Comparison of ENCODE assay signal across 4 fruit fly cellular contexts in the genomic region with DNA sequence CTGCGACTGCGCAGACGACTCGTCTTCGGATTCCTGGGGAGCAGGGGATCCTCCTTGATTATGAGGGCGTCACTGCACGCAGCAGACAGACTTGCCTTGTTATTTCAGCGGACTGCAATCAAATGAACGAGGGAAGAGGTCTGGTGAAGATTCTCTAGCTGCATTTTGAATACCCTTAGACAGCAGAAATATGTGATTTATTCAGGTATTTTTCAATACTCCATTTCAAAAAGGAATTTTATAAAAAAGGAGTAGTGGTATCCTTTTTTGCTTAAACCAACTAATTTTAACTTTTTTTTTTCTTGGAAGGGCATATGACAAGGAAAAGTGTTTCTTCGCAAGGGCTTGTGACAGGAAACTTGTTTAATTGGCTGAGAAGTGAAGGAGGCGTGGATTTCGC.
TF ChIP-seq lines count a peak whose summit lies in the region.

No protein-coding gene starts in this region.

- TF ChIP-seq CTCF in whole organism, embryonic (GFP tag; optimal IDR thresholded peaks at IDR 0.05; lab: Kevin White, UChicago): no peak

TF ChIP-seq in whole organism, embryonic, 481 proteins besides CTCF, POLR2A, EP300 and RAD21:
- TF ChIP-seq Lhr (GFP tag; optimal IDR thresholded peaks at IDR 0.05; lab: Kevin White, UChicago) (no peak), lbe (GFP tag; optimal IDR thresholded peaks at IDR 0.05; lab: Kevin White, UChicago) (peak; percentile 17), ken (GFP tag; IDR thresholded peaks at IDR 0.05; lab: Robert Waterston, UW) (0 out of 3 replicates have a peak, but pooled peaks have one; percentile 20), zfh2 (GFP tag; optimal IDR thresholded peaks at IDR 0.05; lab: Kevin White, UChicago) (no peak)
TF ChIP-seq in whole organism, embryonic: peak in this region for 2.

TF ChIP-seq in whole organism, prepupa, 60 proteins besides CTCF, POLR2A, EP300 and RAD21 (continues in another document):
- no peak for TF ChIP-seq fd85E (GFP tag; optimal IDR thresholded peaks at IDR 0.05; lab: Kevin White, UChicago)
- peak; percentile 70 for TF ChIP-seq fd59A (GFP tag; optimal IDR thresholded peaks at IDR 0.05; lab: Kevin White, UChicago)
- TF ChIP-seq CG31627 (GFP tag; optimal IDR thresholded peaks at IDR 0.05; lab: Kevin White, UChicago): peak; percentile 76
- TF ChIP-seq achi (GFP tag; optimal IDR thresholded peaks at IDR 0.05; lab: Kevin White, UChicago): peak; percentile 61
- peak; percentile 75 for TF ChIP-seq CG3919 (GFP tag; optimal IDR thresholded peaks at IDR 0.05; lab: Kevin White, UChicago)
- TF ChIP-seq Lpt (GFP tag; optimal IDR thresholded peaks at IDR 0.05; lab: Kevin White, UChicago): peak; percentile 35
- TF ChIP-seq Met (GFP tag; optimal IDR thresholded peaks at IDR 0.05; lab: Kevin White, UChicago): peak; percentile 78
- TF ChIP-seq Ets96B (tag; optimal IDR thresholded peaks at IDR 0.05; lab: Kevin White, UChicago): peak; percentile 82
- peak; percentile 74 for TF ChIP-seq OdsH (GFP tag; optimal IDR thresholded peaks at IDR 0.05; lab: Kevin White, UChicago)
- peak; percentile 52 to 69 for TF ChIP-seq ss (GFP tag; optimal IDR thresholded peaks at IDR 0.05; lab: Kevin White, UChicago)
- TF ChIP-seq CG9139 (GFP tag; optimal IDR thresholded peaks at IDR 0.05; lab: Kevin White, UChicago): no peak
- TF ChIP-seq CG8632 (GFP tag; optimal IDR thresholded peaks at IDR 0.05; lab: Kevin White, UChicago): peak; percentile 75
- TF ChIP-seq Smox (GFP tag; optimal IDR thresholded peaks at IDR 0.05; lab: Kevin White, UChicago): peak; percentile 68
- peak; percentile 57 for TF ChIP-seq CG7368 (GFP tag; optimal IDR thresholded peaks at IDR 0.05; lab: Kevin White, UChicago)
- peak; percentile 72 for TF ChIP-seq Eip75B (GFP tag; optimal IDR thresholded peaks at IDR 0.05; lab: Kevin White, UChicago)
- TF ChIP-seq CG11762 (GFP tag; optimal IDR thresholded peaks at IDR 0.05; lab: Kevin White, UChicago; ENCODE audit: insufficient read depth): peak; percentile 9
- TF ChIP-seq pdm3 (GFP tag; optimal IDR thresholded peaks at IDR 0.05; lab: Kevin White, UChicago): peak; percentile 69
- TF ChIP-seq CG8119 (GFP tag; IDR thresholded peaks at IDR 0.05; lab: Robert Waterston, UW): no peak
- TF ChIP-seq CG11902 (GFP tag; optimal IDR thresholded peaks at IDR 0.05; lab: Kevin White, UChicago): peak; percentile 74
- TF ChIP-seq eg (GFP tag; IDR thresholded peaks at IDR 0.05; lab: Robert Waterston, UW): no peak
- peak; percentile 83 for TF ChIP-seq CG6792 (GFP tag; optimal IDR thresholded peaks at IDR 0.05; lab: Kevin White, UChicago)
- TF ChIP-seq dac (GFP tag; optimal IDR thresholded peaks at IDR 0.05; lab: Kevin White, UChicago): no peak
- TF ChIP-seq CG4318 (GFP tag; optimal IDR thresholded peaks at IDR 0.05; lab: Kevin White, UChicago): no peak
- TF ChIP-seq Blimp-1 (GFP tag; optimal IDR thresholded peaks at IDR 0.05; lab: Kevin White, UChicago): peak; percentile 6
- peak; percentile 3 for TF ChIP-seq CG16779 (tag; optimal IDR thresholded peaks at IDR 0.05; lab: Kevin White, UChicago)
- TF ChIP-seq topi (GFP tag; optimal IDR thresholded peaks at IDR 0.05; lab: Kevin White, UChicago): peak; percentile 85
- peak; percentile 80 for TF ChIP-seq esn (GFP tag; optimal IDR thresholded peaks at IDR 0.05; lab: Kevin White, UChicago)

TF ChIP-seq in whole organism, pupa, 21 proteins besides CTCF, POLR2A, EP300 and RAD21:
- TF ChIP-seq CG9948 (tag; optimal IDR thresholded peaks at IDR 0.05; lab: Kevin White, UChicago): peak; percentile 74
- peak; percentile 40 for TF ChIP-seq CG14655 (GFP tag; optimal IDR thresholded peaks at IDR 0.05; lab: Kevin White, UChicago)
- no peak for TF ChIP-seq fd96Ca (GFP tag; IDR thresholded peaks at IDR 0.05; lab: Robert Waterston, UW)
- TF ChIP-seq Pif1B (GFP tag; optimal IDR thresholded peaks at IDR 0.05; lab: Kevin White, UChicago): peak; percentile 52
- TF ChIP-seq CG8159 (tag; optimal IDR thresholded peaks at IDR 0.05; lab: Kevin White, UChicago): peak; percentile 84
- no peak for TF ChIP-seq Ets98B (GFP tag; IDR thresholded peaks at IDR 0.05; lab: Robert Waterston, UW)
- TF ChIP-seq gl (tag; optimal IDR thresholded peaks at IDR 0.05; lab: Kevin White, UChicago): peak; percentile 29
- no peak for TF ChIP-seq D1 (tag; optimal IDR thresholded peaks at IDR 0.05; lab: Kevin White, UChicago)
- TF ChIP-seq CG32121 (GFP tag; IDR thresholded peaks at IDR 0.05; lab: Robert Waterston, UW): no peak
- peak; percentile 1 for TF ChIP-seq CG8301 (tag; optimal IDR thresholded peaks at IDR 0.05; lab: Kevin White, UChicago)
- TF ChIP-seq Snoo (tag; optimal IDR thresholded peaks at IDR 0.05; lab: Kevin White, UChicago): peak; percentile 48
- TF ChIP-seq CG17806 (tag; optimal IDR thresholded peaks at IDR 0.05; lab: Kevin White, UChicago): peak; percentile 75
- peak; percentile 62 for TF ChIP-seq CG34367 (tag; optimal IDR thresholded peaks at IDR 0.05; lab: Kevin White, UChicago)
- peak; percentile 78 for TF ChIP-seq CG15710 (tag; optimal IDR thresholded peaks at IDR 0.05; lab: Kevin White, UChicago)
- TF ChIP-seq rn (GFP tag; IDR thresholded peaks at IDR 0.05; lab: Robert Waterston, UW): no peak
- no peak for TF ChIP-seq CG13204 (GFP tag; optimal IDR thresholded peaks at IDR 0.05; lab: Kevin White, UChicago)
- TF ChIP-seq CG12605 (GFP tag; IDR thresholded peaks at IDR 0.05; lab: Robert Waterston, UW): no peak
- TF ChIP-seq EcR (GFP tag; optimal IDR thresholded peaks at IDR 0.05; lab: Kevin White, UChicago): peak; percentile 5
- TF ChIP-seq CG4496 (GFP tag; IDR thresholded peaks at IDR 0.05; lab: Robert Waterston, UW): no peak
- peak; percentile 44 for TF ChIP-seq Pif1A (GFP tag; optimal IDR thresholded peaks at IDR 0.05; lab: Kevin White, UChicago)
- TF ChIP-seq CG10348 (GFP tag; IDR thresholded peaks at IDR 0.05; lab: Robert Waterston, UW): no peak

TF ChIP-seq in whole organism, wandering third instar larva, 38 proteins besides CTCF, POLR2A, EP300 and RAD21:
- TF ChIP-seq tai (GFP tag; optimal IDR thresholded peaks at IDR 0.05; lab: Kevin White, UChicago) (no peak), dmrt93B (GFP tag; optimal IDR thresholded peaks at IDR 0.05; lab: Kevin White, UChicago) (peak; percentile 30), jim (GFP tag; optimal IDR thresholded peaks at IDR 0.05; lab: Kevin White, UChicago) (no peak), h (GFP tag; optimal IDR thresholded peaks at IDR 0.05; lab: Kevin White, UChicago) (peak; percentile 86), HLH106 (tag; optimal IDR thresholded peaks at IDR 0.05; lab: Kevin White, UChicago) (peak; percentile 53), Mio (GFP tag; optimal IDR thresholded peaks at IDR 0.05; lab: Kevin White, UChicago) (no peak), CG32264 (GFP tag; optimal IDR thresholded peaks at IDR 0.05; lab: Kevin White, UChicago) (peak; percentile 29), OdsH (GFP tag; optimal IDR thresholded peaks at IDR 0.05; lab: Kevin White, UChicago) (peak; percentile 73), pan (optimal IDR thresholded peaks at IDR 0.05; lab: Kevin White, UChicago) (no peak), foxo (GFP tag; optimal IDR thresholded peaks at IDR 0.05; lab: Kevin White, UChicago) (peak in 1 of 2 experiments; percentile 73), Jra (GFP tag; optimal IDR thresholded peaks at IDR 0.05; lab: Kevin White, UChicago) (no peak), Sp1 (GFP tag; optimal IDR thresholded peaks at IDR 0.05; lab: Kevin White, UChicago) (peak; percentile 39), Hnf4 (GFP tag; optimal IDR thresholded peaks at IDR 0.05; lab: Kevin White, UChicago) (peak; percentile 49), Vsx2 (GFP tag; optimal IDR thresholded peaks at IDR 0.05; lab: Kevin White, UChicago; ENCODE audit: partially characterized antibody) (no peak), woc (GFP tag; optimal IDR thresholded peaks at IDR 0.05; lab: Kevin White, UChicago) (peak; percentile 87), psq (GFP tag; optimal IDR thresholded peaks at IDR 0.05; lab: Kevin White, UChicago) (peak; percentile 55), sv (GFP tag; optimal IDR thresholded peaks at IDR 0.05; lab: Kevin White, UChicago) (no peak), rgr (GFP tag; optimal IDR thresholded peaks at IDR 0.05; lab: Kevin White, UChicago) (peak; percentile 68), usp (GFP tag; optimal IDR thresholded peaks at IDR 0.05; lab: Kevin White, UChicago) (no peak), fru (GFP tag; optimal IDR thresholded peaks at IDR 0.05; lab: Kevin White, UChicago) (peak; percentile 83), Dfd (GFP tag; optimal IDR thresholded peaks at IDR 0.05; lab: Kevin White, UChicago) (no peak), Rel (GFP tag; optimal IDR thresholded peaks at IDR 0.05; lab: Kevin White, UChicago) (no peak), Rel (tag; optimal IDR thresholded peaks at IDR 0.05; lab: Kevin White, UChicago) (no peak), br (GFP tag; optimal IDR thresholded peaks at IDR 0.05; lab: Kevin White, UChicago) (peak; percentile 77), ey (GFP tag; optimal IDR thresholded peaks at IDR 0.05; lab: Kevin White, UChicago) (peak; percentile 81), brk (GFP tag; optimal IDR thresholded peaks at IDR 0.05; lab: Kevin White, UChicago) (peak; percentile 10), GATAd (GFP tag; optimal IDR thresholded peaks at IDR 0.05; lab: Kevin White, UChicago) (no peak), Hr78 (GFP tag; optimal IDR thresholded peaks at IDR 0.05; lab: Kevin White, UChicago) (no peak), dl (GFP tag; optimal IDR thresholded peaks at IDR 0.05; lab: Kevin White, UChicago; ENCODE audit: insufficient read depth in 1 of 2, partially characterized antibody in 2 of 2) (no peak), N (GFP tag; optimal IDR thresholded peaks at IDR 0.05; lab: Kevin White, UChicago) (no peak)
TF ChIP-seq in whole organism, wandering third instar larva: peak in this region for 15.
